Fruit fly (Drosophila melanogaster): ENCODE measurements around the gene Tsp66A.

dm6 chr3L:7432265-7432664, 33.0 kb upstream of the Tsp66A start:
- TF ChIP-seq Lpt (GFP tag; optimal IDR thresholded peaks at IDR 0.05) (no peak), OdsH (GFP tag; optimal IDR thresholded peaks at IDR 0.05) (no peak), CG6276 (GFP tag; optimal IDR thresholded peaks at IDR 0.05) (no peak), CG10631 (GFP tag; optimal IDR thresholded peaks at IDR 0.05) (no peak), Hr4 (GFP tag; optimal IDR thresholded peaks at IDR 0.05) (no peak), ss (GFP tag; optimal IDR thresholded peaks at IDR 0.05) (no peak), fkh (GFP tag; optimal IDR thresholded peaks at IDR 0.05) (no peak), Blimp-1 (GFP tag; optimal IDR thresholded peaks at IDR 0.05) (no peak)
